Fruit fly (Drosophila melanogaster): Measurements from ENCODE around the gene nenya.
A peak's percentile ranks its signal among the peaks of the same experiment; 100 is the strongest.

DNA sequence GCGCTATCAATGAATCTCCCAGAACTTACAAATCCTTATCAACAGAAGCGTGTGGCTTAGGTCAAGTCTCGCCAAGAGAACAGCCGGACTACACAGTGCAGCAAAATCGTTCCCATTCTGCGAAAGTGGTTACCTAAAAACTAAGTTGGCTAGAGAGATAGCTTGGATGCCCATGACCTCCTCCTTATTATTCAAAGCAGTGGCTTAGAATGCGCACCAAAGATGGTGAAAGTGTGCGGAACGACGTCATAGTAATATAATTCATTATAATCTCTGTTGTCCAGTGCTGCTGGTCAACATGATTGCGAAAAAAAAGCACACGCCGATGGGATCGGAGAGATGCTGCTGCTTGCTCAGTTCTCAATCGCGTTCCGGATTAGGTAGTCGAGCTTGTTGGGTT is 26.6 kb upstream of the nenya start, which contains the start of gene Nep7:
- TF ChIP-seq cic (GFP tag; optimal IDR thresholded peaks at IDR 0.05), result peak; percentile 97
- TF ChIP-seq CG12768 (GFP tag; optimal IDR thresholded peaks at IDR 0.05), result peak; percentile 16
- TF ChIP-seq CG7045 (GFP tag; optimal IDR thresholded peaks at IDR 0.05), result no peak
- no peak for TF ChIP-seq tj (GFP tag; optimal IDR thresholded peaks at IDR 0.05)
- no peak for TF ChIP-seq bab1 (GFP tag; optimal IDR thresholded peaks at IDR 0.05)
- no peak for TF ChIP-seq Hr96 (GFP tag; optimal IDR thresholded peaks at IDR 0.05)
- no peak for TF ChIP-seq cnc (optimal IDR thresholded peaks at IDR 0.05)

Data from whole organism, adult.